Worm (Caenorhabditis elegans) whole organism, late embryonic: ENCODE measurements around the gene F43C11.4.

Experiments used
- C08G9.2 ChIP-seq: sonication (generic microtip); optimal IDR thresholded peaks from 2 replicates; lab custom pipeline; 2016; ENCODE audit warnings: mild to moderate bottlenecking, missing genetic modification characterization, moderate library complexity, missing compliant biosample characterization
- C38D4.7 ChIP-seq: fragments of 200-800 bp; sonication (Bioruptor generic); optimal IDR thresholded peaks from 2 replicates; lab custom pipeline; 2018; ENCODE audit warnings: mild to moderate bottlenecking, missing genetic modification characterization, moderate library complexity, missing compliant biosample characterization
- K09A11.1 ChIP-seq: sonication (generic microtip); optimal IDR thresholded peaks from 2 replicates; lab custom pipeline; 2017; ENCODE audit warnings: antibody characterized with exemption, mild to moderate bottlenecking, missing genetic modification characterization, missing compliant biosample characterization; ENCODE audit not compliant: insufficient read depth
- T23F11.4 ChIP-seq: fragments of 200-800 bp; sonication (Bioruptor generic); optimal IDR thresholded peaks from 2 replicates; lab custom pipeline; 2018; ENCODE audit warnings: mild to moderate bottlenecking, missing genetic modification characterization, missing compliant biosample characterization
- Y22D7AL.16 ChIP-seq: sonication (generic microtip); optimal IDR thresholded peaks from 2 replicates; lab custom pipeline; 2016; ENCODE audit warnings: missing genetic modification characterization, missing compliant biosample characterization
- ahr-1 ChIP-seq: sonication (generic microtip); optimal IDR thresholded peaks from 2 replicates; lab custom pipeline; 2016; ENCODE audit warnings: missing genetic modification characterization, missing compliant biosample characterization
- ceh-14 ChIP-seq: sonication (generic microtip); optimal IDR thresholded peaks from 2 replicates; lab custom pipeline; 2016; ENCODE audit warnings: missing genotype, missing genetic modification characterization, missing compliant biosample characterization
- ceh-18 ChIP-seq: sonication (generic microtip); optimal IDR thresholded peaks from 2 replicates; lab custom pipeline; 2016; ENCODE audit warnings: missing genetic modification characterization, missing compliant biosample characterization
- ceh-2 ChIP-seq: sonication (generic microtip); optimal IDR thresholded peaks from 2 replicates; lab custom pipeline; 2016; ENCODE audit warnings: missing genotype, missing genetic modification characterization, missing compliant biosample characterization
- ceh-22 ChIP-seq: sonication (generic microtip); optimal IDR thresholded peaks from 2 replicates; lab custom pipeline; 2017; ENCODE audit warnings: missing biosample characterization, missing genetic modification characterization
- ceh-24 ChIP-seq: sonication (generic microtip); optimal IDR thresholded peaks from 2 replicates; lab custom pipeline; 2016; ENCODE audit warnings: mild to moderate bottlenecking, missing genetic modification characterization, missing compliant biosample characterization
- ceh-31 ChIP-seq: sonication (generic microtip); optimal IDR thresholded peaks from 2 replicates; lab custom pipeline; 2016; ENCODE audit warnings: missing genetic modification characterization, missing compliant biosample characterization
- ceh-45 ChIP-seq: fragments of 200-800 bp; sonication (Bioruptor generic); IDR thresholded peaks from 2 replicates; pipeline ENCODE4 v1.3.6; 2022; ENCODE audit warnings: missing genetic modification reagents, missing genetic modification characterization, missing compliant biosample characterization
- ceh-9 ChIP-seq: sonication (generic microtip); optimal IDR thresholded peaks from 2 replicates; lab custom pipeline; 2016; ENCODE audit warnings: mild to moderate bottlenecking, missing genetic modification characterization, inconsistent platforms, missing compliant biosample characterization
- dmd-4 ChIP-seq: sonication (generic microtip); optimal IDR thresholded peaks from 2 replicates; lab custom pipeline; 2016; ENCODE audit warnings: borderline replicate concordance, missing genetic modification characterization, missing compliant biosample characterization
- elt-2 ChIP-seq: sonication (generic microtip); optimal IDR thresholded peaks from 2 replicates; lab custom pipeline; 2016; ENCODE audit warnings: missing genetic modification reagents, missing genetic modification characterization, missing compliant biosample characterization
- elt-4 ChIP-seq: sonication (generic microtip); optimal IDR thresholded peaks from 2 replicates; lab custom pipeline; 2016; ENCODE audit warnings: missing genetic modification characterization, missing compliant biosample characterization
- ets-4 ChIP-seq: sonication (generic microtip); optimal IDR thresholded peaks from 2 replicates; lab custom pipeline; 2016; ENCODE audit warnings: missing genetic modification characterization, missing compliant biosample characterization
- hlh-13 ChIP-seq: fragments of 200-800 bp; sonication (Bioruptor generic); optimal IDR thresholded peaks from 2 replicates; lab custom pipeline; 2018; ENCODE audit warnings: mild to moderate bottlenecking, missing genetic modification characterization, missing compliant biosample characterization
- hlh-6 ChIP-seq: sonication (generic microtip); optimal IDR thresholded peaks from 2 replicates; lab custom pipeline; 2016; ENCODE audit warnings: missing genotype, missing genetic modification characterization, missing compliant biosample characterization
- hlh-8 ChIP-seq: sonication (generic microtip); optimal IDR thresholded peaks from 2 replicates; lab custom pipeline; 2016; ENCODE audit warnings: missing genotype, missing genetic modification characterization, missing compliant biosample characterization
- lin-11 ChIP-seq: fragments of 200-800 bp; sonication (Bioruptor generic); optimal IDR thresholded peaks from 2 replicates; lab custom pipeline; 2018; ENCODE audit warnings: mild to moderate bottlenecking, missing genetic modification characterization, missing compliant biosample characterization
- madf-2 ChIP-seq: sonication (generic microtip); optimal IDR thresholded peaks from 2 replicates; lab custom pipeline; 2017; ENCODE audit warnings: missing genetic modification characterization, missing compliant biosample characterization
- pha-2 ChIP-seq: sonication (generic microtip); optimal IDR thresholded peaks from 2 replicates; lab custom pipeline; 2017; ENCODE audit warnings: mild to moderate bottlenecking, missing genetic modification characterization, missing compliant biosample characterization
- pqm-1 ChIP-seq: sonication (generic microtip); optimal IDR thresholded peaks from 2 replicates; lab custom pipeline; 2016; ENCODE audit warnings: missing genetic modification characterization, missing compliant biosample characterization
- sdc-2 ChIP-seq: sonication (generic microtip); optimal IDR thresholded peaks from 2 replicates; lab custom pipeline; 2016; ENCODE audit warnings: missing genotype, missing genetic modification characterization, missing compliant biosample characterization
- sox-2 ChIP-seq: fragments of 200-800 bp; sonication (Bioruptor generic); IDR thresholded peaks from 2 replicates; pipeline ENCODE4 v1.3.6; 2022; ENCODE audit warnings: missing genetic modification reagents, missing genetic modification characterization, missing compliant biosample characterization
- sox-4 ChIP-seq: sonication (generic microtip); optimal IDR thresholded peaks from 2 replicates; lab custom pipeline; 2017; ENCODE audit warnings: mild to moderate bottlenecking, missing genetic modification characterization, inconsistent platforms, missing compliant biosample characterization
- tbx-2 ChIP-seq: sonication (generic microtip); optimal IDR thresholded peaks from 2 replicates; lab custom pipeline; 2016; ENCODE audit warnings: missing genetic modification characterization, missing compliant biosample characterization
- unc-42 ChIP-seq: sonication (generic microtip); optimal IDR thresholded peaks from 2 replicates; lab custom pipeline; 2016; ENCODE audit warnings: missing genotype, missing genetic modification characterization, missing compliant biosample characterization
- unc-55 ChIP-seq: sonication (generic microtip); optimal IDR thresholded peaks from 2 replicates; lab custom pipeline; 2017; ENCODE audit warnings: missing biosample characterization, missing genetic modification reagents, missing genetic modification characterization

The F43C11.4 gene

DNA sequence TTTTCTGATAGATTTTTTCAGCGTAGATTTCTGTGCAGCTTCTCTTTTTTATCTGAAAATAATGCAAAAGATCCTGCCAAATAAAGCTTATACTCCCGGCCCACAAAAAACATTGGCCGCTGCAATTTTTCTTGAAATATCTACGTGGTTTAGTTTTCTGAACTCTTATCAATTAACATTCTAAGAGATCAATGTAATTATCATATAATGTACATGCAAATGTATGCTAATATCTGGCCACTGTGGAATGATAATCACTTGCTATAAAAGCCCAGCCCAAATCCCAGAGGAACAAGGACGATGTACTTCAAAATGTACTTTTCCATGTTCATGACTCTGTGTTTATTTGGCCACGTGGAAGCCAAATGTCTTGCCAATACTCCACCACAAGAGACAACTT lies 7.7 kb downstream of the F43C11.4 start, which contains the start of gene F43C11.2:
Gene F43C11.2, plus strand, starts transcription at position 301 of the 400 bp plus-strand sequence.
- TF ChIP-seq hlh-8 (tag; lab: Kevin White, UChicago) (no peak), ceh-18 (tag; lab: Kevin White, UChicago) (no peak), sox-2 (GFP tag; lab: Robert Waterston, UW) (no peak), ceh-22 (no peak), Y22D7AL.16 (no peak), elt-2 (tag; lab: Kevin White, UChicago) (no peak), tbx-2 (no peak), unc-55 (GFP tag; lab: Kevin White, UChicago) (no peak), ceh-24 (no peak), madf-2 (tag; lab: Kevin White, UChicago) (no peak)
- TF ChIP-seq, all 69 proteins: peak for 0

DNA sequence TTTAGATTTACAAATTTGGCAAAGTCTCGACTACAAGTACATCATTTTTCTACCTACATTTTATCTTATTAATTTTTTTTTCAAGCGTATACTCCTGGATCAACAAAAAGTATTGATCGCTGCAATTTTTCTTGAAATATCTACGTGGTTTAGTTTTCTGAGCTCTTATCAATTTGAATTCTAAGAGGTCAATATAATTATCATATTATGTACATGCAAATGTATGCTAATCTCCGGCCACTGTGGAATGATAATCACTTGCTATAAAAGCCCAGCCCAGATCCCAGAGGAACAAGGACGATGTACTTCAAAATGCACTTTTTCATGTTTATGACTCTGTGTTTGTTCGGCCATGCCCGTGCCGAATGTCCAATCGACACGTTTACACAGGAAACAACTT lies 10.0 kb downstream of the F43C11.4 start, which contains the start of gene F43C11.1:
Gene F43C11.1, plus strand, starts transcription at position 301 of the 400 bp plus-strand sequence.
- TF ChIP-seq unc-42 (tag; lab: Kevin White, UChicago), result no peak
- no peak for TF ChIP-seq ceh-31
- TF ChIP-seq ceh-45 (GFP tag; lab: Robert Waterston, UW), result no peak
- no peak for TF ChIP-seq ets-4 (tag; lab: Kevin White, UChicago)
- TF ChIP-seq ceh-22, result no peak
- no peak for TF ChIP-seq sox-4 (tag; lab: Kevin White, UChicago)
- TF ChIP-seq ceh-2 (tag; lab: Kevin White, UChicago), result no peak
- no peak for TF ChIP-seq lin-11
- no peak for TF ChIP-seq C08G9.2
- TF ChIP-seq ahr-1 (tag; lab: Kevin White, UChicago), result no peak
- no peak for TF ChIP-seq hlh-6 (tag; lab: Kevin White, UChicago)
- no peak for TF ChIP-seq C38D4.7 (GFP tag; lab: Kevin White, UChicago)
- TF ChIP-seq elt-4, result no peak

DNA sequence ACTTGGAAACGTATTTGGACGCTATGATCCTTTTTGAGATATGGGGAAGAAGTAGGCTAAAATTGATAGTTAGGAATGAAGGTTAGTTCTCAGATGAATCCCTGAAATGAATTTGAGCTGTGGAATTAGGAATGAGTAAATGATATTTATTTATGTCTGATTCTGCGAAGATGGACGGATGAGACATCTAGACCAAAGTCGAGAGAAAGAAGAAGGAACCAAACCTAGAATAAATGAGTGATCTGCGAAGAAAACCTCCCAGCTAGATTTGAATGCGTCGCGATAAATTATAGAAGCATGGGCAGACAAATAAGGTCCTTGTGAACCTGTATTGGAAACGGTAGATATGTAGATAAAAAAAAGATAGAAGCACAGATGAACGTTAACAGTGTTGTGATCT lies 13.2 kb downstream of the F43C11.4 start, which contains the start of gene F43C11.16:
Gene F43C11.16, minus strand, starts transcription at position 101 of the 400 bp plus-strand sequence.
- TF ChIP-seq pqm-1 (tag; lab: Kevin White, UChicago) (no peak), hlh-6 (tag; lab: Kevin White, UChicago) (no peak), sox-2 (GFP tag; lab: Robert Waterston, UW) (no peak), pha-2 (tag; lab: Kevin White, UChicago) (no peak)

DNA sequence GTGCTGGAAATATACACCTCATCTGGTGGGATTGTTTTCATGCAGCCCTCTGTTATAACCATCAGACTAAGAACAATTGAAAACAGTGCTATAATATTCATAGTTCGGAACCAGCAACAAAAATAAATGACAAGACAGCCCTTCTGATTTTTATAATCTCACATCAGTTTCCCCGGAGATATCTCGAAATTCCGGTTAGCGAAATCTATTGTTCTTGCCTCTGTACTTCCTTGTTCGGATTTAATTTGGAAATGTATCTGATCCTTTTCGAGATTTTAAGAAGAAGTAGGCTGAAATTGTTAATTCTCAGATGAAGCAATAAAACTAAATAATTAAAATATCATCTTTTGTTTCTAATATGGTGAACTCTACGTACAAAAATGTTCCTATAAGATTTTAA lies 16.9 kb downstream of the F43C11.4 start, which contains the start of gene F43C11.11:
Gene F43C11.11, minus strand, starts transcription at position 101 of the 400 bp plus-strand sequence.
- TF ChIP-seq dmd-4 (tag; lab: Kevin White, UChicago) (no peak), T23F11.4 (GFP tag; lab: Kevin White, UChicago) (no peak), ceh-9 (tag; lab: Kevin White, UChicago) (no peak)

DNA sequence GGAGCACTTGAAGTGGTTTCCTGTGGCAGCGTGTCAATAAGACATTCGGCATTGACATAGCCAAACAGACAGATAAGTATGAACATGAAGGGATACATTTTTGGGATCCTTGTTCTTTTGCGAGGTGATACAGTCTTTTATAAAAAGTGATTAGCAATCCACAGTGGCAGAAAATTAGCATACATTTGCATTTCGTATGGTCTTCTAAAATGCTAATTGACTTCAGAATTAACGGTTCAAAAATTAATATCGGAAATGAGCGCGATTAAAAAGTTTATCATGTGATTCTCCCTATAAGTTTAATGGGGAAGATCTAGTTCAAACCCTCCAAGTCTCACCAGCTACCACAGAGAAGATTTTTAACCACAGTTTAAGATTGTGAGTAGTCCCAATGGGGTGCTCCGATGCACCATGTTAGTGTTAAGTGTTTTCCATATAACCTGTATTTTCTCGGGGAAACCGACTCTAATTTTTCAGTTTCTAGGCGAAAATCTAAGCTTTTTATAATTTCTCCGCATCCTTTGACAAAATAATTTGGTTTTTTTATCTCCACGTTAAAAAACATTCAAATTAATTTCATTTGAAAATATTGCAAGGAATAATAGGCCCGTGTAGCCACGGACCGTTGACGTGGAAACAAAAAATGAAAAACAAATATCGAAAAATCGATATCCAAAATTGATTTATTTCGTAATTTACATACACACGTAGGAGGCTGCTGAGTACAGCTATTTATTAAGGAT lies 20.0 kb downstream of the F43C11.4 start, which contains the start of the genes F43C11.12 and F16G10.5:
Gene F43C11.12, minus strand, starts transcription at position 101 of the 743 bp plus-strand sequence.
Gene F16G10.5, plus strand, starts transcription at position 693 of the 743 bp plus-strand sequence.
- TF ChIP-seq ceh-14 (no peak), ceh-31 (no peak), K09A11.1 (tag; lab: Kevin White, UChicago) (no peak), C38D4.7 (GFP tag; lab: Kevin White, UChicago) (no peak), sdc-2 (tag; lab: Kevin White, UChicago) (no peak), hlh-13 (no peak)
